Fruit fly (Drosophila melanogaster): ENCODE data around the gene CG11638.

dm6 chrX:1030478-1030877 is 4.0 kb upstream of the CG11638 start, which contains the start of the genes Cdc45 and Rpp21:
- TF ChIP-seq h (optimal IDR thresholded peaks at IDR 0.05) (no peak), insv (optimal IDR thresholded peaks at IDR 0.05) (no peak), psq (optimal IDR thresholded peaks at IDR 0.05) (no peak)
